Worm (Caenorhabditis elegans): ENCODE results near the gene ZK1058.3.

ZK1058.3 gene

DNA sequence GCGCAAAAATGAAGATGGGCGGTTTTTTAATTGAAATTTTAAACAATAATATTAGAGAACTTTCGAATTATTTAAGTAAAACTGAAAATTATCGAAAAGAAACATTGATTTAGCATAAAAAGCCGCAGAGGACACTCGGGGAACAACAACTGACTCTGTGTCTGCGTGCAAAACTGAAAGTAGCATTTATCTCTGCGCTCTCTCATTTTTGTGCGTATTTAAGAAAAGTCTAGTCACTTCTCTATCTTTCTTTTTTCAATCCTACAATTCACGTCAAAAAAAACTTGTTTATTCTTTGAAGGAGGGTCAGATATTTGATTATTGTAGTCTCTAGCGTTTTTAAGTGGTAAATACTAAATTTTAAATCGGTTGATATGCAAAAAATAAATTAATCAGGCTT, 10.5 kb upstream of the ZK1058.3 start:
- peak; percentile 5 for TF ChIP-seq sma-9 (GFP tag; optimal IDR thresholded peaks at IDR 0.05)
- no peak for TF ChIP-seq sma-9 (tag; optimal IDR thresholded peaks at IDR 0.05)
- peak; percentile 44 for TF ChIP-seq nhr-129 (tag; optimal IDR thresholded peaks at IDR 0.05)
- peak; percentile 66 for TF ChIP-seq C34F6.9 (tag; optimal IDR thresholded peaks at IDR 0.05)
- no peak for TF ChIP-seq ceh-82 (tag; optimal IDR thresholded peaks at IDR 0.05)
- TF ChIP-seq unc-55 (GFP tag; optimal IDR thresholded peaks at IDR 0.05), result peak; percentile 48
- TF ChIP-seq ztf-4 (tag; optimal IDR thresholded peaks at IDR 0.05), result peak; percentile 18
- peak in 1 of 2 experiments; percentile 44 for TF ChIP-seq lsy-2 (tag; optimal IDR thresholded peaks at IDR 0.05)
- no peak for TF ChIP-seq aly-2 (tag; optimal IDR thresholded peaks at IDR 0.05)

- TF ChIP-seq nhr-10 (tag; optimal IDR thresholded peaks at IDR 0.05), result no peak
- TF ChIP-seq aly-2 (tag; optimal IDR thresholded peaks at IDR 0.05), result no peak
- no peak for TF ChIP-seq ztf-4 (tag; optimal IDR thresholded peaks at IDR 0.05)
- TF ChIP-seq Y55F3AM.14 (GFP tag; optimal IDR thresholded peaks at IDR 0.05), result no peak
- TF ChIP-seq mbf-1 (tag; optimal IDR thresholded peaks at IDR 0.05), result no peak
- no peak for TF ChIP-seq alr-1 (tag; optimal IDR thresholded peaks at IDR 0.05)
- no peak for TF ChIP-seq lsy-2 (tag; optimal IDR thresholded peaks at IDR 0.05)
- no peak for TF ChIP-seq nhr-237 (tag; optimal IDR thresholded peaks at IDR 0.05)
- TF ChIP-seq peb-1 (tag; optimal IDR thresholded peaks at IDR 0.05), result no peak
- no peak for TF ChIP-seq zag-1 (tag; optimal IDR thresholded peaks at IDR 0.05)
- TF ChIP-seq fos-1 (tag; optimal IDR thresholded peaks at IDR 0.05), result no peak
- no peak for TF ChIP-seq sem-4 (tag; optimal IDR thresholded peaks at IDR 0.05)
Measured at ce11 chrIII:3914049-3914448, 4.6 kb upstream of the ZK1058.3 start, which contains the start of gene pat-3. pat-3 (minus strand) TSS chrIII:3914149.

DNA sequence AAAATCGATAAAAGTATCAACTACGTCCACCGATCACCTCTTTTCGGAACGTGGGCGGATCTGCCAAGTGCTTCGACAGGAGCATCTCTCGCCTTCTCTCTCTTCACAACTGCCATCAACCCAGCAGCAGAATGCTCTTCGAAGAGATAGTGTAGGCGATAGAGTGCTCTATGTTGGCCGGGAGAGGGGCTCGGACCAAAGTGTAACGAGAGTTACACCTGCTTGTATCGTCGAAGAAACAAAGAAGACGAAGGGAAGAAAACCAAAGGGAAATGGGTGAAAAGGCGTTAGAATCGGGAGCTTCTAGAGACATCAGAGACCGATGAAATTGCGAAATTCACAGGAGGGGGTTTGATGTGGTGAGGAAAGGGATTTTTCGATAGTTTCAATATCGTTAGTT, 3.8 kb upstream of the ZK1058.3 start:
- no peak for TF ChIP-seq lin-39 (tag; optimal IDR thresholded peaks at IDR 0.05)
- TF ChIP-seq nhr-23 (tag; optimal IDR thresholded peaks at IDR 0.05), result no peak
- TF ChIP-seq lin-13 (GFP tag; optimal IDR thresholded peaks at IDR 0.05), result no peak
- no peak for TF ChIP-seq fos-1 (tag; optimal IDR thresholded peaks at IDR 0.05)
- TF ChIP-seq nhr-6 (tag; optimal IDR thresholded peaks at IDR 0.05), result no peak
- no peak for TF ChIP-seq sem-4 (tag; optimal IDR thresholded peaks at IDR 0.05)
- no peak for TF ChIP-seq unc-62 (GFP tag; optimal IDR thresholded peaks at IDR 0.05)
- no peak for TF ChIP-seq aly-2 (tag; optimal IDR thresholded peaks at IDR 0.05)
- no peak for TF ChIP-seq ztf-4 (tag; optimal IDR thresholded peaks at IDR 0.05)
- TF ChIP-seq zag-1 (tag; optimal IDR thresholded peaks at IDR 0.05), result no peak
- no peak for TF ChIP-seq egl-27 (tag; optimal IDR thresholded peaks at IDR 0.05)
- peak; percentile 19 for TF ChIP-seq sma-9 (GFP tag; optimal IDR thresholded peaks at IDR 0.05)
- TF ChIP-seq sma-9 (tag; optimal IDR thresholded peaks at IDR 0.05), result no peak
- no peak for TF ChIP-seq ama-1 (optimal IDR thresholded peaks at IDR 0.05)
- TF ChIP-seq ceh-82 (tag; optimal IDR thresholded peaks at IDR 0.05), result no peak
- no peak for TF ChIP-seq blmp-1 (tag; optimal IDR thresholded peaks at IDR 0.05; ENCODE audit: insufficient read depth)
- TF ChIP-seq F13H6.1 (tag; optimal IDR thresholded peaks at IDR 0.05), result peak; percentile 29
- no peak for TF ChIP-seq gmeb-1 (tag; optimal IDR thresholded peaks at IDR 0.05)
- TF ChIP-seq ztf-11 (tag; optimal IDR thresholded peaks at IDR 0.05), result no peak
- TF ChIP-seq nhr-237 (tag; optimal IDR thresholded peaks at IDR 0.05), result no peak
- TF ChIP-seq elt-3 (tag; optimal IDR thresholded peaks at IDR 0.05), result no peak
- TF ChIP-seq nhr-129 (tag; optimal IDR thresholded peaks at IDR 0.05), result peak; percentile 63
- TF ChIP-seq elt-1 (tag; optimal IDR thresholded peaks at IDR 0.05), result no peak
- no peak for TF ChIP-seq skn-1 (tag; optimal IDR thresholded peaks at IDR 0.05)
- TF ChIP-seq mab-5 (tag; optimal IDR thresholded peaks at IDR 0.05), result no peak
- TF ChIP-seq dmd-4 (tag; optimal IDR thresholded peaks at IDR 0.05), result no peak
- TF ChIP-seq sma-3 (GFP tag; optimal IDR thresholded peaks at IDR 0.05), result no peak
- peak; percentile 33 for TF ChIP-seq C34F6.9 (tag; optimal IDR thresholded peaks at IDR 0.05)
- TF ChIP-seq unc-55 (GFP tag; optimal IDR thresholded peaks at IDR 0.05), result peak; percentile 5
- peak in 1 of 2 experiments; percentile 4 for TF ChIP-seq lsy-2 (tag; optimal IDR thresholded peaks at IDR 0.05)
- TF ChIP-seq R02D3.7 (tag; optimal IDR thresholded peaks at IDR 0.05), result no peak
- TF ChIP-seq Y55F3AM.14 (GFP tag; optimal IDR thresholded peaks at IDR 0.05), result no peak
- TF ChIP-seq mbf-1 (tag; optimal IDR thresholded peaks at IDR 0.05), result no peak
- no peak for TF ChIP-seq nhr-21 (tag; optimal IDR thresholded peaks at IDR 0.05)
- TF ChIP-seq ztf-1 (GFP tag; conservative IDR thresholded peaks at IDR 0.05), result no peak
- no peak for TF ChIP-seq nhr-77 (tag; optimal IDR thresholded peaks at IDR 0.05)
- TF ChIP-seq mdl-1 (tag; optimal IDR thresholded peaks at IDR 0.05), result no peak
- no peak for TF ChIP-seq unc-39 (tag; optimal IDR thresholded peaks at IDR 0.05)
- no peak for TF ChIP-seq peb-1 (tag; optimal IDR thresholded peaks at IDR 0.05)
- TF ChIP-seq nhr-12 (tag; optimal IDR thresholded peaks at IDR 0.05), result no peak

Data from whole organism, L2 larva.